Fruit fly (Drosophila melanogaster) whole organism, embryonic: ENCODE measurements around the gene CG43255.

Experiments used
- Aef1 ChIP-seq: fragments of 200-800 bp; sonication (Bioruptor generic); IDR thresholded peaks from 3 replicates; pipeline ENCODE4 v1.3.6; 2022; ENCODE audit warnings: missing biosample characterization, missing genetic modification characterization
- BEAF-32 ChIP-seq: fragments of 200-800 bp; sonication (Bioruptor generic); optimal IDR thresholded peaks from 3 replicates; lab custom pipeline; 2017; ENCODE audit warnings: missing biosample characterization, missing genetic modification characterization, mild to moderate bottlenecking, moderate library complexity, missing genetic modification reagents
- CG10431 ChIP-seq: fragments of 200-800 bp; sonication (Bioruptor generic); optimal IDR thresholded peaks from 3 replicates; lab custom pipeline; 2018; ENCODE audit warnings: missing biosample characterization, mild to moderate bottlenecking, missing genetic modification characterization
- CG11696 ChIP-seq: fragments of 200-800 bp; sonication (Bioruptor generic); IDR thresholded peaks from 2 replicates; pipeline ENCODE4 v1.3.6; 2022; ENCODE audit warnings: missing biosample characterization, missing genetic modification characterization
- CG11723 ChIP-seq: fragments of 200-800 bp; sonication (Bioruptor generic); optimal IDR thresholded peaks from 2 replicates; lab custom pipeline; 2017; ENCODE audit warnings: missing biosample characterization, mild to moderate bottlenecking, missing genetic modification characterization
- CG12942 ChIP-seq: fragments of 200-800 bp; sonication (Bioruptor generic); optimal IDR thresholded peaks from 3 replicates; lab custom pipeline; 2016; ENCODE audit warnings: missing biosample characterization, missing genetic modification characterization
- CG13296 ChIP-seq: fragments of 200-800 bp; sonication (Bioruptor generic); optimal IDR thresholded peaks from 3 replicates; lab custom pipeline; 2018; ENCODE audit warnings: missing biosample characterization, mild to moderate bottlenecking, missing genetic modification characterization
- CG16813 ChIP-seq: fragments of 200-800 bp; sonication (Bioruptor generic); IDR thresholded peaks from 3 replicates; pipeline ENCODE4 v1.3.6; 2022; ENCODE audit warnings: missing biosample characterization, missing genetic modification characterization; ENCODE audit not compliant: partially characterized antibody
- CG17328 ChIP-seq: fragments of 200-800 bp; sonication (Bioruptor generic); IDR thresholded peaks from 2 replicates; pipeline ENCODE4 v1.3.6; 2022; ENCODE audit warnings: missing biosample characterization, missing genetic modification characterization
- CG17568 ChIP-seq: fragments of 200-800 bp; sonication (Bioruptor generic); optimal IDR thresholded peaks from 2 replicates; lab custom pipeline; 2018; ENCODE audit warnings: missing biosample characterization, mild to moderate bottlenecking, missing genetic modification characterization, moderate library complexity
- CG18262 ChIP-seq: fragments of 200-800 bp; optimal IDR thresholded peaks from 3 replicates; lab custom pipeline; 2019; ENCODE audit warnings: missing biosample characterization, mild to moderate bottlenecking, missing genetic modification characterization, moderate library complexity
- CG33213 ChIP-seq: fragments of 200-800 bp; sonication (Bioruptor generic); optimal IDR thresholded peaks from 3 replicates; lab custom pipeline; 2016; ENCODE audit warnings: missing biosample characterization, missing genetic modification characterization
- CG3407 ChIP-seq: fragments of 200-800 bp; sonication (Bioruptor generic); optimal IDR thresholded peaks from 2 replicates; lab custom pipeline; 2018; ENCODE audit warnings: missing biosample characterization, mild to moderate bottlenecking, missing genetic modification characterization
- CG4404 ChIP-seq: fragments of 200-800 bp; sonication (Bioruptor generic); IDR thresholded peaks from 2 replicates; pipeline ENCODE4 v1.3.6; 2022; ENCODE audit warnings: missing biosample characterization, missing genetic modification characterization
- CG6813 ChIP-seq: fragments of 200-800 bp; sonication (Bioruptor generic); optimal IDR thresholded peaks from 2 replicates; lab custom pipeline; 2017; ENCODE audit warnings: missing biosample characterization, missing genetic modification characterization, mild to moderate bottlenecking, moderate library complexity, missing genetic modification reagents
- CG8290 ChIP-seq, 3 experiments: fragments of 200-800 bp; sonication (Bioruptor generic); optimal IDR thresholded peaks; 2 replicates each; lab custom pipeline; 2016 to 2019; ENCODE audit warnings: missing biosample characterization in 3 of 3, missing genetic modification characterization in 3 of 3, mild to moderate bottlenecking in 2 of 3, moderate library complexity in 1 of 3
- CG9215 ChIP-seq: fragments of 200-800 bp; sonication (Bioruptor generic); IDR thresholded peaks from 2 replicates; pipeline ENCODE4 v1.3.6; 2022; ENCODE audit warnings: missing biosample characterization, missing genetic modification characterization
- CG9876 ChIP-seq: fragments of 200-800 bp; sonication (Bioruptor generic); optimal IDR thresholded peaks from 2 replicates; lab custom pipeline; 2016; ENCODE audit warnings: missing biosample characterization, missing genetic modification characterization
- D19B ChIP-seq: fragments of 200-800 bp; sonication (Bioruptor generic); optimal IDR thresholded peaks from 2 replicates; lab custom pipeline; 2017; ENCODE audit warnings: missing biosample characterization, mild to moderate bottlenecking, missing genetic modification characterization
- Dbx ChIP-seq: fragments of 200-800 bp; sonication (Bioruptor generic); IDR thresholded peaks from 3 replicates; pipeline ENCODE4 v1.3.6; 2022; ENCODE audit warnings: missing biosample characterization, missing genetic modification characterization
- Dek ChIP-seq: fragments of 200-800 bp; sonication (Bioruptor generic); optimal IDR thresholded peaks from 3 replicates; lab custom pipeline; 2019; ENCODE audit warnings: missing biosample characterization, mild to moderate bottlenecking, missing genetic modification characterization, moderate library complexity
- H2.0 ChIP-seq: fragments of 200-800 bp; sonication (Bioruptor generic); IDR thresholded peaks from 2 replicates; pipeline ENCODE4 v1.3.6; 2022; ENCODE audit warnings: missing biosample characterization, missing genetic modification characterization
- HLH3B ChIP-seq: fragments of 200-800 bp; sonication (Bioruptor generic); IDR thresholded peaks from 2 replicates; pipeline ENCODE4 v1.3.6; 2022; ENCODE audit warnings: missing biosample characterization, missing genetic modification characterization
- Hmx ChIP-seq: fragments of 200-800 bp; sonication (Bioruptor generic); optimal IDR thresholded peaks from 2 replicates; lab custom pipeline; 2016; ENCODE audit warnings: missing biosample characterization, missing genetic modification characterization
- Mrtf ChIP-seq: fragments of 200-800 bp; sonication (Bioruptor generic); IDR thresholded peaks from 3 replicates; pipeline ENCODE4 v1.3.6; 2022; ENCODE audit warnings: missing biosample characterization, missing genetic modification characterization
- NC2β ChIP-seq: fragments of 200-800 bp; sonication (Bioruptor generic); optimal IDR thresholded peaks from 2 replicates; lab custom pipeline; 2016; ENCODE audit warnings: missing biosample characterization, missing genetic modification characterization
- Oli ChIP-seq: fragments of 200-800 bp; sonication (Bioruptor generic); optimal IDR thresholded peaks from 2 replicates; lab custom pipeline; 2018; ENCODE audit warnings: missing biosample characterization, mild to moderate bottlenecking, missing genetic modification characterization, moderate library complexity
- Opbp ChIP-seq: fragments of 200-800 bp; sonication (Bioruptor generic); IDR thresholded peaks from 3 replicates; pipeline ENCODE4 v1.3.6; 2022; ENCODE audit warnings: missing biosample characterization, missing genetic modification characterization; ENCODE audit not compliant: partially characterized antibody
- Scr ChIP-seq: fragments of 200-800 bp; sonication (Bioruptor generic); IDR thresholded peaks from 2 replicates; pipeline ENCODE4 v1.3.6; 2022; ENCODE audit warnings: missing biosample characterization, missing genetic modification characterization; ENCODE audit not compliant: partially characterized antibody
- Side ChIP-seq: fragments of 200-800 bp; sonication (Bioruptor generic); optimal IDR thresholded peaks from 2 replicates; lab custom pipeline; 2016; ENCODE audit warnings: missing biosample characterization, missing genetic modification characterization
- Stat92E ChIP-seq, 3 experiments: fragments of >200 bp in 2 of 3; fragments of 200-800 bp in 1 of 3; sonication (Bioruptor generic) in 1 of 3; optimal IDR thresholded peaks; 2 replicates each; lab custom pipeline; 2017 to 2019; ENCODE audit warnings: missing biosample characterization in 3 of 3, missing genetic modification characterization in 3 of 3, mild to moderate bottlenecking in 1 of 3, moderate library complexity in 1 of 3
- aop ChIP-seq: fragments of 200-800 bp; sonication (Bioruptor generic); IDR thresholded peaks from 2 replicates; pipeline ENCODE4 v1.3.6; 2022; ENCODE audit warnings: missing biosample characterization, missing genetic modification characterization
- ato ChIP-seq: fragments of 200-800 bp; sonication (Bioruptor generic); IDR thresholded peaks from 2 replicates; pipeline ENCODE4 v1.3.6; 2022; ENCODE audit warnings: missing biosample characterization, missing genetic modification characterization; ENCODE audit not compliant: partially characterized antibody
- bsh ChIP-seq, 2 experiments: fragments of 200-800 bp; sonication (Bioruptor generic); optimal IDR thresholded peaks; 2 replicates each; lab custom pipeline; 2017 to 2018; ENCODE audit warnings: mild to moderate bottlenecking in 2 of 2, missing biosample characterization in 2 of 2, missing genetic modification characterization in 2 of 2, moderate library complexity in 1 of 2
- croc ChIP-seq: fragments of 200-800 bp; sonication (Bioruptor generic); conservative IDR thresholded peaks from 3 replicates; pipeline ENCODE4 v1.3.6; 2022; ENCODE audit warnings: missing biosample characterization, missing genetic modification characterization
- en ChIP-seq: fragments of 200-800 bp; sonication (Bioruptor generic); optimal IDR thresholded peaks from 2 replicates; lab custom pipeline; 2016; ENCODE audit warnings: missing biosample characterization, missing genetic modification characterization
- eyg ChIP-seq: fragments of 200-800 bp; sonication (Bioruptor generic); optimal IDR thresholded peaks from 3 replicates; lab custom pipeline; 2016; ENCODE audit warnings: missing biosample characterization, missing genetic modification characterization
- gcm2 ChIP-seq: fragments of 200-800 bp; sonication (Bioruptor generic); optimal IDR thresholded peaks from 2 replicates; lab custom pipeline; 2016; ENCODE audit warnings: missing biosample characterization, missing genetic modification characterization
- nerfin-1 ChIP-seq: fragments of 200-800 bp; sonication (Bioruptor generic); optimal IDR thresholded peaks from 3 replicates; lab custom pipeline; 2019; ENCODE audit warnings: missing biosample characterization, mild to moderate bottlenecking, missing genetic modification characterization, moderate library complexity
- pb ChIP-seq: fragments of 200-800 bp; sonication (Bioruptor generic); optimal IDR thresholded peaks from 3 replicates; lab custom pipeline; 2016; ENCODE audit warnings: missing biosample characterization, missing genetic modification characterization
- pfk ChIP-seq: fragments of 200-800 bp; sonication (Bioruptor generic); optimal IDR thresholded peaks from 2 replicates; lab custom pipeline; 2018; ENCODE audit warnings: missing biosample characterization, mild to moderate bottlenecking, missing genetic modification characterization, moderate library complexity
- row ChIP-seq: fragments of 200-800 bp; sonication (Bioruptor generic); IDR thresholded peaks from 3 replicates; pipeline ENCODE4 v1.3.6; 2022; ENCODE audit warnings: missing biosample characterization, missing genetic modification characterization
- sens ChIP-seq: fragments of 200-800 bp; sonication (Bioruptor generic); peaks from one replicate; lab custom pipeline; 2016; ENCODE audit warnings: missing biosample characterization, missing genetic modification characterization
- sisA ChIP-seq: fragments of 200-800 bp; sonication (Bioruptor generic); IDR thresholded peaks from 2 replicates; pipeline ENCODE4 v1.3.6; 2022; ENCODE audit warnings: missing biosample characterization, missing genetic modification characterization
- sqz ChIP-seq: fragments of 200-800 bp; sonication (Bioruptor generic); optimal IDR thresholded peaks from 3 replicates; lab custom pipeline; 2018; ENCODE audit warnings: missing biosample characterization, mild to moderate bottlenecking, missing genetic modification characterization
- ttk ChIP-seq: fragments of 200-800 bp; sonication (Bioruptor generic); IDR thresholded peaks from 2 replicates; pipeline ENCODE4 v2.1.2; 2022; ENCODE audit warnings: missing biosample characterization, missing genetic modification characterization
- usp ChIP-seq: fragments of >200 bp; optimal IDR thresholded peaks from 2 replicates; lab custom pipeline; 2017; ENCODE audit warnings: missing biosample characterization, missing genetic modification characterization
- wek ChIP-seq: fragments of 200-800 bp; sonication (Bioruptor generic); optimal IDR thresholded peaks from 3 replicates; lab custom pipeline; 2018; ENCODE audit warnings: missing biosample characterization, mild to moderate bottlenecking, missing genetic modification characterization, moderate library complexity
- wor ChIP-seq: fragments of 200-800 bp; sonication (Bioruptor generic); IDR thresholded peaks from 2 replicates; pipeline ENCODE4 v1.3.6; 2022; ENCODE audit warnings: missing biosample characterization, missing genetic modification characterization
- z ChIP-seq: fragments of 200-800 bp; sonication (Bioruptor generic); IDR thresholded peaks from 3 replicates; pipeline ENCODE4 v1.3.6; 2022; ENCODE audit warnings: missing biosample characterization, missing genetic modification characterization

CG43255 gene

DNA sequence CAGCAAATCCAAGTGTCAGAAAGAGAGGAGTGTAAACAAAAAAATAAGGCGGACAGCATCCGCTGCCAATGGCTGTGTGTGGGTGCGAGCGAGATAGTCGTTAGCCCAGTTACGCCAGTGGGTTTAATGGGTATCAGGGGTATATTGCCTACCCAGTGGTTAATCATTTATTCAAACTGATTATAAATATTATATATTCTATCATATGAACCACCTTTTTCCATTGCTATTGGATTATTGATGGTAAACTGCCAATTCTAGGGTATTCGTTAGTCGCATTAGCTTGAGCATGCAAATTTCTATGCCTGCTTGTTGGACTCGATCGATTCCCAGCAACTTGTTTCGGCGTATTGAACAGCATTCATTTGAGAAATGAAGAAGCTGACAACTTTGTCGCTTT, 27.7 kb upstream of the CG43255 start (continued):
- peak; percentile 90 for TF ChIP-seq wor (GFP tag; lab: Robert Waterston, UW)
- TF ChIP-seq usp (GFP tag; lab: Kevin White, UChicago) = no peak
- TF ChIP-seq Dek (tag; lab: Kevin White, UChicago) = peak; percentile 93
- no peak for TF ChIP-seq Scr (GFP tag; lab: Robert Waterston, UW)
- peak in 1 of 3 experiments; percentile 62 for TF ChIP-seq Stat92E (GFP tag; optimal IDR thresholded peaks at IDR 0.05; lab: Kevin White, UChicago)
- TF ChIP-seq CG6813 (GFP tag; lab: Kevin White, UChicago) = peak; percentile 91
- peak; percentile 96 for TF ChIP-seq sens
- TF ChIP-seq Mrtf (GFP tag; lab: Robert Waterston, UW) = peak; percentile 96
- TF ChIP-seq bsh (GFP tag; optimal IDR thresholded peaks at IDR 0.05; lab: Kevin White, UChicago) = peak; percentile 84 to 96
- peak; percentile 69 for TF ChIP-seq CG8290 (GFP tag; optimal IDR thresholded peaks at IDR 0.05; lab: Kevin White, UChicago)
- TF ChIP-seq CG8290 (tag; optimal IDR thresholded peaks at IDR 0.05; lab: Kevin White, UChicago) = peak; percentile 19 to 98
- TF ChIP-seq CG10431 (GFP tag; lab: Kevin White, UChicago) = peak; percentile 85
- TF ChIP-seq ttk (GFP tag; lab: Robert Waterston, UW) = peak; percentile 95
- TF ChIP-seq en = peak; percentile 38
- peak; percentile 93 for TF ChIP-seq croc (GFP tag; lab: Robert Waterston, UW)
- TF ChIP-seq CG9215 (GFP tag; lab: Robert Waterston, UW) = peak; percentile 89
- TF ChIP-seq BEAF-32 = no peak
- peak; percentile 96 for TF ChIP-seq H2.0 (GFP tag; lab: Robert Waterston, UW)
- peak; percentile 59 for TF ChIP-seq Side
- peak; percentile 91 for TF ChIP-seq CG12942 (GFP tag; lab: Kevin White, UChicago)
- TF ChIP-seq CG17328 (GFP tag; lab: Robert Waterston, UW) = peak; percentile 95
- peak; percentile 96 for TF ChIP-seq Oli
- TF ChIP-seq CG4404 (GFP tag; lab: Robert Waterston, UW) = peak; percentile 91
- no peak for TF ChIP-seq Opbp (GFP tag; lab: Robert Waterston, UW)
- TF ChIP-seq ato (GFP tag; lab: Robert Waterston, UW) = no peak
- peak; percentile 96 for TF ChIP-seq row (GFP tag; lab: Robert Waterston, UW)
- peak; percentile 91 for TF ChIP-seq CG3407 (GFP tag; lab: Kevin White, UChicago)
- peak; percentile 91 for TF ChIP-seq CG11723 (GFP tag; lab: Kevin White, UChicago)
- peak; percentile 70; the same call in 2 of the 3 replicates for TF ChIP-seq z (GFP tag; lab: Robert Waterston, UW)
- peak; percentile 89 for TF ChIP-seq CG17568
- peak; percentile 96 for TF ChIP-seq Dbx (GFP tag; lab: Robert Waterston, UW)
- peak; percentile 39 for TF ChIP-seq pb (GFP tag; lab: Kevin White, UChicago)
- peak; percentile 80 for TF ChIP-seq CG11696
- peak; percentile 76 for TF ChIP-seq Hmx (GFP tag; lab: Kevin White, UChicago)
- TF ChIP-seq gcm2 (GFP tag; lab: Kevin White, UChicago) = peak; percentile 68
- TF ChIP-seq eyg = peak; percentile 36
- peak; percentile 95 for TF ChIP-seq Aef1 (GFP tag; lab: Robert Waterston, UW)
- TF ChIP-seq nerfin-1 (tag; lab: Kevin White, UChicago) = peak; percentile 90
- TF ChIP-seq CG13296 (GFP tag; lab: Kevin White, UChicago) = peak; percentile 91
- TF ChIP-seq CG9876 = peak; percentile 11
- TF ChIP-seq sqz (GFP tag; lab: Kevin White, UChicago) = peak; percentile 87
- peak; percentile 92 for TF ChIP-seq CG18262
- peak; percentile 56 for TF ChIP-seq NC2β (GFP tag; lab: Kevin White, UChicago)
- TF ChIP-seq wek (GFP tag; lab: Kevin White, UChicago) = peak; percentile 81
- peak; percentile 79 for TF ChIP-seq aop (GFP tag; lab: Robert Waterston, UW)
- peak; percentile 98 for TF ChIP-seq D19B (GFP tag; lab: Kevin White, UChicago)
- TF ChIP-seq CG16813 (GFP tag; lab: Robert Waterston, UW) = no peak
- peak; percentile 70 for TF ChIP-seq CG33213
- no peak for TF ChIP-seq pfk (GFP tag; lab: Kevin White, UChicago)
- TF ChIP-seq sisA = peak; percentile 97
- TF ChIP-seq HLH3B (GFP tag; lab: Robert Waterston, UW) = peak; percentile 97
